Fruit fly (Drosophila melanogaster) whole organism, embryonic: ENCODE results near the gene Mvb12.

Source experiments
- Abd-B ChIP-seq: fragments of 200-800 bp; sonication (Bioruptor generic); optimal IDR thresholded peaks from 2 replicates; lab custom pipeline; 2018; ENCODE audit warnings: missing biosample characterization, mild to moderate bottlenecking, missing genetic modification characterization, moderate library complexity
- Bgb ChIP-seq: fragments of 200-800 bp; sonication (Bioruptor generic); IDR thresholded peaks from 2 replicates; pipeline ENCODE4 v1.3.6; 2022; ENCODE audit warnings: missing biosample characterization, missing genetic modification characterization; ENCODE audit not compliant: partially characterized antibody
- CG11085 ChIP-seq: fragments of 200-800 bp; sonication (Bioruptor generic); IDR thresholded peaks from 2 replicates; pipeline ENCODE4 v1.3.6; 2022; ENCODE audit warnings: missing biosample characterization, missing genetic modification characterization
- CG11247 ChIP-seq: fragments of 200-800 bp; sonication (Bioruptor generic); IDR thresholded peaks from 2 replicates; pipeline ENCODE4 v1.3.6; 2022; ENCODE audit warnings: missing biosample characterization, missing genetic modification characterization
- CG11504 ChIP-seq: fragments of 200-800 bp; sonication (Bioruptor generic); optimal IDR thresholded peaks from 3 replicates; lab custom pipeline; 2019; ENCODE audit warnings: missing biosample characterization, mild to moderate bottlenecking, missing genetic modification characterization, moderate library complexity
- CG12155 ChIP-seq: fragments of 200-800 bp; sonication (Bioruptor generic); optimal IDR thresholded peaks from 3 replicates; lab custom pipeline; 2016; ENCODE audit warnings: missing biosample characterization, missing genetic modification characterization
- CG12391 ChIP-seq: fragments of 200-800 bp; sonication (Bioruptor generic); optimal IDR thresholded peaks from 3 replicates; lab custom pipeline; 2018; ENCODE audit warnings: missing biosample characterization, mild to moderate bottlenecking, missing genetic modification characterization, moderate library complexity
- CG1792 ChIP-seq: fragments of 200-800 bp; sonication (Bioruptor generic); optimal IDR thresholded peaks from 2 replicates; lab custom pipeline; 2016; ENCODE audit warnings: missing biosample characterization, missing genetic modification characterization
- CG2120 ChIP-seq: fragments of 200-800 bp; sonication (Bioruptor generic); optimal IDR thresholded peaks from 3 replicates; lab custom pipeline; 2016; ENCODE audit warnings: missing biosample characterization, missing genetic modification characterization
- CG2678 ChIP-seq: fragments of 200-800 bp; sonication (Bioruptor generic); optimal IDR thresholded peaks from 3 replicates; lab custom pipeline; 2019; ENCODE audit warnings: missing biosample characterization, mild to moderate bottlenecking, missing genetic modification characterization, moderate library complexity
- CG31388 ChIP-seq: fragments of 200-800 bp; sonication (Bioruptor generic); optimal IDR thresholded peaks from 2 replicates; lab custom pipeline; 2016; ENCODE audit warnings: missing biosample characterization, missing genetic modification characterization
- CG42726 ChIP-seq: fragments of 200-800 bp; sonication (Bioruptor generic); IDR thresholded peaks from 2 replicates; pipeline ENCODE4 v1.3.6; 2022; ENCODE audit warnings: missing biosample characterization, missing genetic modification characterization; ENCODE audit not compliant: partially characterized antibody
- CG4730 ChIP-seq: fragments of 200-800 bp; sonication (Bioruptor generic); IDR thresholded peaks from 2 replicates; pipeline ENCODE4 v1.3.6; 2022; ENCODE audit warnings: missing biosample characterization, missing genetic modification characterization
- CG5245 ChIP-seq: fragments of 200-800 bp; sonication (Bioruptor generic); optimal IDR thresholded peaks from 3 replicates; lab custom pipeline; 2016; ENCODE audit warnings: missing biosample characterization, missing genetic modification characterization
- CG5953 ChIP-seq: fragments of 200-800 bp; sonication (Bioruptor generic); IDR thresholded peaks from 2 replicates; pipeline ENCODE4 v1.3.6; 2022; ENCODE audit warnings: missing biosample characterization, missing genetic modification characterization
- CG6683 ChIP-seq: fragments of 200-800 bp; sonication (Bioruptor generic); optimal IDR thresholded peaks from 2 replicates; lab custom pipeline; 2017; ENCODE audit warnings: missing biosample characterization, mild to moderate bottlenecking, missing genetic modification characterization, missing genetic modification reagents
- CG6813 ChIP-seq: fragments of 200-800 bp; sonication (Bioruptor generic); optimal IDR thresholded peaks from 2 replicates; lab custom pipeline; 2017; ENCODE audit warnings: missing biosample characterization, missing genetic modification characterization, mild to moderate bottlenecking, moderate library complexity, missing genetic modification reagents
- CG7963 ChIP-seq: fragments of 200-800 bp; sonication (Bioruptor generic); IDR thresholded peaks from 3 replicates; pipeline ENCODE4 v1.3.6; 2022; ENCODE audit warnings: missing biosample characterization, missing genetic modification characterization; ENCODE audit not compliant: partially characterized antibody
- CG8478 ChIP-seq: fragments of >200 bp; optimal IDR thresholded peaks from 2 replicates; lab custom pipeline; 2018
- CHES-1-like ChIP-seq: fragments of 200-800 bp; sonication (Bioruptor generic); optimal IDR thresholded peaks from 2 replicates; lab custom pipeline; 2016; ENCODE audit warnings: missing biosample characterization, missing genetic modification characterization
- Dip3 ChIP-seq: fragments of 200-800 bp; sonication (Bioruptor generic); optimal IDR thresholded peaks from 3 replicates; lab custom pipeline; 2016; ENCODE audit warnings: missing biosample characterization, missing genetic modification characterization
- Dref ChIP-seq: fragments of 200-800 bp; sonication (Bioruptor generic); IDR thresholded peaks from 2 replicates; pipeline ENCODE4 v1.3.6; 2022; ENCODE audit warnings: missing biosample characterization, missing genetic modification characterization
- Fer1 ChIP-seq: fragments of 200-800 bp; sonication (Bioruptor generic); optimal IDR thresholded peaks from 2 replicates; lab custom pipeline; 2017; ENCODE audit warnings: missing biosample characterization, mild to moderate bottlenecking, missing genetic modification characterization
- Fer2 ChIP-seq: fragments of 200-800 bp; sonication (Bioruptor generic); optimal IDR thresholded peaks from 2 replicates; lab custom pipeline; 2018; ENCODE audit warnings: missing biosample characterization, mild to moderate bottlenecking, missing genetic modification characterization, moderate library complexity
- Fer3 ChIP-seq: fragments of 200-800 bp; sonication (Bioruptor generic); optimal IDR thresholded peaks from 2 replicates; lab custom pipeline; 2018; ENCODE audit warnings: missing biosample characterization, mild to moderate bottlenecking, missing genetic modification characterization, moderate library complexity
- H2.0 ChIP-seq: fragments of 200-800 bp; sonication (Bioruptor generic); IDR thresholded peaks from 2 replicates; pipeline ENCODE4 v1.3.6; 2022; ENCODE audit warnings: missing biosample characterization, missing genetic modification characterization
- Oaz ChIP-seq: fragments of 200-800 bp; sonication (Bioruptor generic); IDR thresholded peaks from 2 replicates; pipeline ENCODE4 v1.3.6; 2022; ENCODE audit warnings: missing biosample characterization, missing genetic modification characterization
- Oli ChIP-seq: fragments of 200-800 bp; sonication (Bioruptor generic); optimal IDR thresholded peaks from 2 replicates; lab custom pipeline; 2018; ENCODE audit warnings: missing biosample characterization, mild to moderate bottlenecking, missing genetic modification characterization, moderate library complexity
- Six4 ChIP-seq: fragments of 200-800 bp; sonication (Bioruptor generic); optimal IDR thresholded peaks from 2 replicates; lab custom pipeline; 2016; ENCODE audit warnings: missing biosample characterization, missing genetic modification characterization
- Ssrp ChIP-seq: fragments of 200-800 bp; sonication (Bioruptor generic); optimal IDR thresholded peaks from 2 replicates; lab custom pipeline; 2018; ENCODE audit warnings: missing biosample characterization, mild to moderate bottlenecking, missing genetic modification characterization, moderate library complexity
- amos ChIP-seq: fragments of 200-800 bp; sonication (Bioruptor generic); IDR thresholded peaks from 2 replicates; pipeline ENCODE4 v1.3.6; 2022; ENCODE audit warnings: missing biosample characterization, missing genetic modification characterization; ENCODE audit not compliant: partially characterized antibody
- ase ChIP-seq: fragments of 200-800 bp; sonication (Bioruptor generic); IDR thresholded peaks from 3 replicates; pipeline ENCODE4 v1.3.6; 2022; ENCODE audit warnings: missing biosample characterization, missing genetic modification characterization
- az2 ChIP-seq: fragments of 200-800 bp; sonication (Bioruptor generic); optimal IDR thresholded peaks from 3 replicates; lab custom pipeline; 2016; ENCODE audit warnings: missing biosample characterization, missing genetic modification characterization
- bbx ChIP-seq: fragments of 200-800 bp; sonication (Bioruptor generic); IDR thresholded peaks from 2 replicates; pipeline ENCODE4 v1.3.6; 2022; ENCODE audit warnings: missing biosample characterization, missing genetic modification characterization; ENCODE audit not compliant: partially characterized antibody
- corto ChIP-seq: fragments of 200-800 bp; sonication (Bioruptor generic); optimal IDR thresholded peaks from 2 replicates; lab custom pipeline; 2016; ENCODE audit warnings: missing biosample characterization, mild to moderate bottlenecking, missing genetic modification characterization, moderate library complexity
- disco-r ChIP-seq: fragments of 200-800 bp; sonication (Bioruptor generic); optimal IDR thresholded peaks from 2 replicates; lab custom pipeline; 2016; ENCODE audit warnings: missing biosample characterization, missing genetic modification characterization
- fd102C ChIP-seq: fragments of 200-800 bp; sonication (Bioruptor generic); optimal IDR thresholded peaks from 2 replicates; lab custom pipeline; 2018; ENCODE audit warnings: missing biosample characterization, mild to moderate bottlenecking, missing genetic modification characterization, moderate library complexity
- gce ChIP-seq: fragments of 200-800 bp; sonication (Bioruptor generic); IDR thresholded peaks from 3 replicates; pipeline ENCODE4 v1.3.6; 2022; ENCODE audit warnings: missing biosample characterization, missing genetic modification characterization
- gcm2 ChIP-seq: fragments of 200-800 bp; sonication (Bioruptor generic); optimal IDR thresholded peaks from 2 replicates; lab custom pipeline; 2016; ENCODE audit warnings: missing biosample characterization, missing genetic modification characterization
- jing ChIP-seq: fragments of 200-800 bp; sonication (Bioruptor generic); optimal IDR thresholded peaks from 2 replicates; lab custom pipeline; 2018; ENCODE audit warnings: missing biosample characterization, mild to moderate bottlenecking, missing genetic modification characterization
- knrl ChIP-seq: fragments of 200-800 bp; sonication (Bioruptor generic); IDR thresholded peaks from 3 replicates; pipeline ENCODE4 v1.3.6; 2022; ENCODE audit warnings: missing biosample characterization, missing genetic modification characterization; ENCODE audit not compliant: partially characterized antibody
- nau ChIP-seq: fragments of 200-800 bp; sonication (Bioruptor generic); optimal IDR thresholded peaks from 3 replicates; lab custom pipeline; 2017; ENCODE audit warnings: missing biosample characterization, mild to moderate bottlenecking, missing genetic modification characterization, missing genetic modification reagents
- onecut ChIP-seq: fragments of 200-800 bp; sonication (Bioruptor generic); IDR thresholded peaks from 2 replicates; pipeline ENCODE4 v1.3.6; 2022; ENCODE audit warnings: missing biosample characterization, missing genetic modification characterization
- p53 ChIP-seq: fragments of 200-800 bp; sonication (Bioruptor generic); optimal IDR thresholded peaks from 2 replicates; lab custom pipeline; 2016; ENCODE audit warnings: missing biosample characterization, missing genetic modification characterization
- peb ChIP-seq: fragments of 200-800 bp; sonication (Bioruptor generic); IDR thresholded peaks from 2 replicates; pipeline ENCODE4 v1.3.6; 2022; ENCODE audit warnings: missing biosample characterization, missing genetic modification characterization
- pfk ChIP-seq: fragments of 200-800 bp; sonication (Bioruptor generic); optimal IDR thresholded peaks from 2 replicates; lab custom pipeline; 2018; ENCODE audit warnings: missing biosample characterization, mild to moderate bottlenecking, missing genetic modification characterization, moderate library complexity
- pnt ChIP-seq: fragments of 200-800 bp; sonication (Bioruptor generic); optimal IDR thresholded peaks from 3 replicates; lab custom pipeline; 2016; ENCODE audit warnings: missing biosample characterization, missing genetic modification characterization
- sug ChIP-seq: fragments of 200-800 bp; optimal IDR thresholded peaks from 2 replicates; lab custom pipeline; 2019; ENCODE audit warnings: missing biosample characterization, mild to moderate bottlenecking, missing genetic modification characterization, moderate library complexity
- tll ChIP-seq, 2 experiments: fragments of 200-800 bp in 1 of 2; fragments of >200 bp in 1 of 2; sonication (Bioruptor generic) in 1 of 2; optimal IDR thresholded peaks; 2 replicates each; lab custom pipeline; 2017 to 2019; ENCODE audit warnings: missing biosample characterization in 2 of 2, missing genetic modification characterization in 2 of 2, mild to moderate bottlenecking in 1 of 2, moderate library complexity in 1 of 2
- trh ChIP-seq: fragments of 200-800 bp; sonication (Bioruptor generic); optimal IDR thresholded peaks from 2 replicates; lab custom pipeline; 2016; ENCODE audit warnings: missing biosample characterization, missing genetic modification characterization
- twi ChIP-seq: fragments of 200-800 bp; optimal IDR thresholded peaks from 2 replicates; lab custom pipeline; 2019; ENCODE audit warnings: missing biosample characterization, mild to moderate bottlenecking, missing genetic modification characterization, moderate library complexity
- zfh2 ChIP-seq: fragments of 200-800 bp; sonication (Bioruptor generic); optimal IDR thresholded peaks from 2 replicates; lab custom pipeline; 2016; ENCODE audit warnings: missing biosample characterization, missing genetic modification characterization

The Mvb12 gene

DNA sequence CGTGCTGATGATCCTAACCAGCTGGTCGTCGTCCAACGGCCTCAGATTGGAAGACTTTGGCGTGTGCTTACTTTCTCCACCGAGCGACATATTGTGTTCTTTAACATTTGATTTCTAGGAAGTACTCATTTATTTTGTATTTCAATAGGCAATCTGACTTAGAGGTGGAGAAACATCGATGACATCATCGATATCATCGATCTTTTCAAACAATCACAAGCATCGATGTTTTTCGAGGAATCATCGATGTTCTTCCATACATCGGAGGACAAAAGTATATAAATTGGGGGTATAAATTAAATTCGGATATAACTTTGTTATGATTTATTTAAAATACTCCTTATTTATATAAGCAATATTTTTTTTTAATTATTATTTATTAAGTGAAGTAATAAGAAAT, 10.8 kb downstream of the Mvb12 start, which contains the start of gene Swt1 (continued):
- no peak for TF ChIP-seq CG12155 (GFP tag; lab: Kevin White, UChicago)
- no peak for TF ChIP-seq CG31388 (GFP tag; lab: Kevin White, UChicago)
- no peak for TF ChIP-seq CG8478
- no peak for TF ChIP-seq p53 (GFP tag; lab: Kevin White, UChicago)
- TF ChIP-seq CG6683 (GFP tag; lab: Kevin White, UChicago) = no peak
- TF ChIP-seq CG4730 (GFP tag; lab: Robert Waterston, UW) = no peak
- peak; percentile 30 for TF ChIP-seq CG12391 (tag; lab: Kevin White, UChicago)
- no peak for TF ChIP-seq disco-r
- TF ChIP-seq fd102C (GFP tag; lab: Kevin White, UChicago) = no peak
- TF ChIP-seq Six4 (GFP tag; lab: Kevin White, UChicago) = no peak
- no peak for TF ChIP-seq CG5953 (GFP tag; lab: Robert Waterston, UW)
- no peak for TF ChIP-seq CHES-1-like
- peak; percentile 95 for TF ChIP-seq Dref (GFP tag; lab: Robert Waterston, UW)
- TF ChIP-seq sug = no peak
- no peak for TF ChIP-seq onecut (GFP tag; lab: Robert Waterston, UW)
- no peak for TF ChIP-seq CG2120
- TF ChIP-seq Dip3 (GFP tag; lab: Kevin White, UChicago) = no peak
- TF ChIP-seq tll (GFP tag; optimal IDR thresholded peaks at IDR 0.05; lab: Kevin White, UChicago) = no peak
- peak; percentile 92 for TF ChIP-seq bbx (GFP tag; lab: Robert Waterston, UW)
- no peak for TF ChIP-seq CG6813 (GFP tag; lab: Kevin White, UChicago)
- no peak for TF ChIP-seq Oaz (GFP tag; lab: Robert Waterston, UW)
- peak; percentile 94 for TF ChIP-seq Bgb (GFP tag; lab: Robert Waterston, UW)
- TF ChIP-seq jing (GFP tag; lab: Kevin White, UChicago) = no peak
- no peak for TF ChIP-seq gce (GFP tag; lab: Robert Waterston, UW)
- no peak for TF ChIP-seq CG5245
- no peak for TF ChIP-seq ase (GFP tag; lab: Robert Waterston, UW)
- no peak for TF ChIP-seq Ssrp (tag; lab: Kevin White, UChicago)
- no peak for TF ChIP-seq H2.0 (GFP tag; lab: Robert Waterston, UW)
- TF ChIP-seq pnt (GFP tag; lab: Kevin White, UChicago) = no peak
- peak; percentile 90 for TF ChIP-seq knrl (GFP tag; lab: Robert Waterston, UW)
- peak; percentile 4 for TF ChIP-seq zfh2
- no peak for TF ChIP-seq CG2678
- no peak for TF ChIP-seq Abd-B (GFP tag; lab: Kevin White, UChicago)
- TF ChIP-seq nau (GFP tag; lab: Kevin White, UChicago) = no peak
- peak; percentile 86 for TF ChIP-seq CG7963 (GFP tag; lab: Robert Waterston, UW)
- no peak for TF ChIP-seq corto (GFP tag; lab: Kevin White, UChicago)
- TF ChIP-seq amos = peak; percentile 94
- TF ChIP-seq CG11247 (GFP tag; lab: Robert Waterston, UW) = no peak
- TF ChIP-seq CG11504 (tag; lab: Kevin White, UChicago) = peak; percentile 30
- TF ChIP-seq Fer1 (GFP tag; lab: Kevin White, UChicago) = no peak
- no peak for TF ChIP-seq gcm2 (GFP tag; lab: Kevin White, UChicago)
- no peak for TF ChIP-seq Fer2
- no peak for TF ChIP-seq peb
- no peak for TF ChIP-seq CG11085 (GFP tag; lab: Robert Waterston, UW)
- TF ChIP-seq pfk (GFP tag; lab: Kevin White, UChicago) = no peak
- no peak for TF ChIP-seq az2 (GFP tag; lab: Kevin White, UChicago)
- TF ChIP-seq trh (GFP tag; lab: Kevin White, UChicago) = no peak
- no peak for TF ChIP-seq Fer3
- no peak for TF ChIP-seq twi (tag; lab: Kevin White, UChicago)
- no peak for TF ChIP-seq Oli (tag; lab: Kevin White, UChicago)
- TF ChIP-seq CG1792 (GFP tag; lab: Kevin White, UChicago) = no peak
- peak; percentile 85; the same call in 1 of the 2 replicates for TF ChIP-seq CG42726
